Worm (Caenorhabditis elegans) whole organism, early embryonic: Measurements from ENCODE around the gene B0454.26.
"Not testable (repeated sequence)": the region's sequence is repeated elsewhere in the genome, so short reads cannot be mapped to it uniquely, and the experiment has no call there.

Source experiments
- B0310.2 ChIP-seq: sonication (generic microtip); optimal IDR thresholded peaks from 2 replicates; lab custom pipeline; 2016; ENCODE audit warnings: mild to moderate bottlenecking, missing genetic modification characterization, missing compliant biosample characterization
- F13C5.2 ChIP-seq: sonication (generic microtip); optimal IDR thresholded peaks from 2 replicates; lab custom pipeline; 2017; ENCODE audit warnings: mild to moderate bottlenecking, missing genetic modification characterization, inconsistent platforms, missing compliant biosample characterization
- aly-1 ChIP-seq: sonication (generic microtip); optimal IDR thresholded peaks from 2 replicates; lab custom pipeline; 2016; ENCODE audit warnings: missing genetic modification characterization, missing compliant biosample characterization
- ama-1 ChIP-seq: fragments of 150-350 bp; optimal IDR thresholded peaks from 2 replicates; lab custom pipeline; 2014
- ceh-13 ChIP-seq: fragments of 200-800 bp; sonication (Bioruptor generic); optimal IDR thresholded peaks from 2 replicates; lab custom pipeline; 2018; ENCODE audit warnings: mild to moderate bottlenecking, missing genetic modification characterization, missing compliant biosample characterization
- ceh-36 ChIP-seq: sonication (generic microtip); optimal IDR thresholded peaks from 2 replicates; lab custom pipeline; 2016; ENCODE audit warnings: missing genetic modification characterization, inconsistent platforms, missing compliant biosample characterization
- ets-7 ChIP-seq: sonication (generic microtip); optimal IDR thresholded peaks from 2 replicates; lab custom pipeline; 2016; ENCODE audit warnings: missing genotype, missing genetic modification characterization, missing compliant biosample characterization
- flt-1 ChIP-seq: fragments of 200-800 bp; sonication (Bioruptor generic); IDR thresholded peaks from 2 replicates; pipeline ENCODE4 v1.3.6; 2022; ENCODE audit warnings: missing genetic modification characterization, missing compliant biosample characterization
- hmbx-1 ChIP-seq: sonication (generic microtip); optimal IDR thresholded peaks from 2 replicates; lab custom pipeline; 2016; ENCODE audit warnings: mild to moderate bottlenecking, missing genetic modification characterization, missing compliant biosample characterization
- hmg-4 ChIP-seq: fragments of 200-800 bp; sonication (Bioruptor generic); optimal IDR thresholded peaks from 2 replicates; lab custom pipeline; 2018; ENCODE audit warnings: mild to moderate bottlenecking, missing genetic modification characterization, missing compliant biosample characterization
- hnd-1 ChIP-seq: sonication (generic microtip); optimal IDR thresholded peaks from 2 replicates; lab custom pipeline; 2016; ENCODE audit warnings: missing genetic modification characterization, missing compliant biosample characterization
- pes-1 ChIP-seq: fragments of 200-800 bp; sonication (Bioruptor generic); IDR thresholded peaks from 2 replicates; pipeline ENCODE4 v1.3.6; 2022; ENCODE audit warnings: missing genetic modification reagents, missing genetic modification characterization, missing compliant biosample characterization
- scrt-1 ChIP-seq: fragments of 200-800 bp; sonication (Bioruptor generic); IDR thresholded peaks from 2 replicates; pipeline ENCODE4 v1.3.6; 2022; ENCODE audit warnings: missing genetic modification characterization, missing compliant biosample characterization
- sea-1 ChIP-seq: fragments of 200-800 bp; sonication (Bioruptor generic); conservative IDR thresholded peaks from 2 replicates; pipeline ENCODE4 v1.3.6; 2022; ENCODE audit warnings: missing genetic modification characterization, missing compliant biosample characterization
- tbx-11 ChIP-seq: fragments of 200-800 bp; sonication (Bioruptor generic); IDR thresholded peaks from 2 replicates; pipeline ENCODE4 v1.3.6; 2022; ENCODE audit warnings: missing genetic modification characterization, missing compliant biosample characterization
- tbx-37 ChIP-seq: fragments of 200-800 bp; sonication (Bioruptor generic); conservative IDR thresholded peaks from 2 replicates; pipeline ENCODE4 v1.3.6; 2022; ENCODE audit warnings: missing genetic modification reagents, missing genetic modification characterization, missing compliant biosample characterization
- tra-4 ChIP-seq: sonication (generic microtip); optimal IDR thresholded peaks from 2 replicates; lab custom pipeline; 2017; ENCODE audit warnings: missing genetic modification characterization, missing compliant biosample characterization

B0454.26 gene

ce11 chrII:3043358-3043757, 5.0 kb upstream of the B0454.26 start, which contains the start of gene B0454.8:
Gene B0454.8, minus strand, starts transcription at chrII:3043458.
- no peak for TF ChIP-seq sea-1 (GFP tag; lab: Robert Waterston, UW)
- TF ChIP-seq hmg-4 (GFP tag; lab: Kevin White, UChicago): no peak
- no peak for TF ChIP-seq tbx-37
- no peak for TF ChIP-seq F13C5.2 (tag; lab: Kevin White, UChicago)
- TF ChIP-seq scrt-1 (GFP tag; lab: Robert Waterston, UW): no peak
- TF ChIP-seq ceh-36 (tag; lab: Kevin White, UChicago): no peak
- no peak for TF ChIP-seq pes-1
- no peak for TF ChIP-seq flt-1 (GFP tag; lab: Robert Waterston, UW)
- no peak for TF ChIP-seq tbx-11
- TF ChIP-seq ama-1: no peak
- TF ChIP-seq ceh-13 (GFP tag; lab: Kevin White, UChicago): no peak
- TF ChIP-seq ets-7 (tag; lab: Kevin White, UChicago): no peak
- TF ChIP-seq B0310.2 (tag; lab: Kevin White, UChicago): no peak
- no peak for TF ChIP-seq aly-1 (tag; lab: Kevin White, UChicago)
- TF ChIP-seq hmbx-1 (tag; lab: Kevin White, UChicago): no peak
- no peak for TF ChIP-seq hnd-1
- no peak for TF ChIP-seq tra-4 (tag; lab: Kevin White, UChicago)

- no peak for TF ChIP-seq F13C5.2 (tag; lab: Kevin White, UChicago)
- TF ChIP-seq ama-1: no peak
- no peak for TF ChIP-seq tbx-37
- TF ChIP-seq ceh-36 (tag; lab: Kevin White, UChicago): no peak
- no peak for TF ChIP-seq B0310.2 (tag; lab: Kevin White, UChicago)
- TF ChIP-seq tra-4 (tag; lab: Kevin White, UChicago): no peak
- no peak for TF ChIP-seq tbx-11
- no peak for TF ChIP-seq aly-1 (tag; lab: Kevin White, UChicago)
- no peak for TF ChIP-seq hnd-1
- no peak for TF ChIP-seq ceh-13 (GFP tag; lab: Kevin White, UChicago)
- TF ChIP-seq flt-1 (GFP tag; lab: Robert Waterston, UW): no peak
- TF ChIP-seq hmbx-1 (tag; lab: Kevin White, UChicago): no peak
- TF ChIP-seq pes-1: no peak
- no peak for TF ChIP-seq ets-7 (tag; lab: Kevin White, UChicago)
- TF ChIP-seq sea-1 (GFP tag; lab: Robert Waterston, UW): no peak
- no peak for TF ChIP-seq hmg-4 (GFP tag; lab: Kevin White, UChicago)
- TF ChIP-seq scrt-1 (GFP tag; lab: Robert Waterston, UW): no peak
Observed at ce11 chrII:3036344-3036743, 2.0 kb downstream of the B0454.26 start.

- TF ChIP-seq pes-1 (no peak), tbx-37 (no peak), hnd-1 (no peak), sea-1 (GFP tag; lab: Robert Waterston, UW) (no peak), B0310.2 (tag; lab: Kevin White, UChicago) (no peak), ets-7 (tag; lab: Kevin White, UChicago) (no peak), ceh-36 (tag; lab: Kevin White, UChicago) (no peak), hmg-4 (GFP tag; lab: Kevin White, UChicago) (no peak)
Observed at ce11 chrII:3034914-3035313, 3.4 kb downstream of the B0454.26 start.

ce11 chrII:3032480-3032879, 5.9 kb downstream of the B0454.26 start, which contains the start of gene B0454.6:
Gene B0454.6, plus strand, starts transcription at chrII:3032780.
- not testable (repeated sequence) for TF ChIP-seq hnd-1; ceh-36 (tag; lab: Kevin White, UChicago); sea-1 (GFP tag; lab: Robert Waterston, UW)

ce11 chrII:3030416-3030815, 7.9 kb downstream of the B0454.26 start:
- TF ChIP-seq pes-1: no peak
- no peak for TF ChIP-seq ceh-36 (tag; lab: Kevin White, UChicago)
- TF ChIP-seq tbx-37: no peak
- TF ChIP-seq aly-1 (tag; lab: Kevin White, UChicago): no peak
- TF ChIP-seq tbx-11: no peak

- TF ChIP-seq ceh-13 (GFP tag; lab: Kevin White, UChicago): no peak
Observed at ce11 chrII:3028264-3028663, 10.1 kb downstream of the B0454.26 start.

ce11 chrII:3024655-3025054, 13.7 kb downstream of the B0454.26 start:
- no peak for TF ChIP-seq hmbx-1 (tag; lab: Kevin White, UChicago)

- TF ChIP-seq tra-4 (tag; lab: Kevin White, UChicago) (no peak), tbx-37 (no peak), F13C5.2 (tag; lab: Kevin White, UChicago) (no peak)
Observed at ce11 chrII:3023381-3023935, 14.9 kb downstream of the B0454.26 start, which contains the start of gene clec-2. Gene clec-2, minus strand, starts transcription at chrII:3023431.

- TF ChIP-seq hnd-1: no peak
Observed at ce11 chrII:3020899-3021298, 17.5 kb downstream of the B0454.26 start.
